Worm (Caenorhabditis elegans): ENCODE data around the gene ZK616.8.

The ZK616.8 gene

ce11 chrIV:5388477-5389065, 23.4 kb downstream of the ZK616.8 start, which contains the start of gene elo-6:
Gene elo-6, minus strand, starts transcription at chrIV:5388559.
- TF ChIP-seq unc-62 (GFP tag; optimal IDR thresholded peaks at IDR 0.05): no peak

- no peak for TF ChIP-seq unc-62 (GFP tag; optimal IDR thresholded peaks at IDR 0.05)
Measured at ce11 chrIV:5385020-5385419, 27.0 kb downstream of the ZK616.8 start, which contains the start of gene F41H10.12. Gene F41H10.12, plus strand, starts transcription at chrIV:5385320.

- TF ChIP-seq unc-62 (GFP tag; optimal IDR thresholded peaks at IDR 0.05): no peak
Measured at ce11 chrIV:5382609-5383008, 29.4 kb downstream of the ZK616.8 start, which contains the start of gene F41H10.1. Gene F41H10.1, plus strand, starts transcription at chrIV:5382909.

- TF ChIP-seq unc-62 (GFP tag; optimal IDR thresholded peaks at IDR 0.05): no peak
Measured at ce11 chrIV:5381334-5381733, 30.7 kb downstream of the ZK616.8 start, which contains the start of gene F41H10.2. Gene F41H10.2, plus strand, starts transcription at chrIV:5381634.

- TF ChIP-seq unc-62 (GFP tag; optimal IDR thresholded peaks at IDR 0.05): no peak
Measured at ce11 chrIV:5380140-5380539, 31.9 kb downstream of the ZK616.8 start.

ce11 chrIV:5377062-5377461, 34.9 kb downstream of the ZK616.8 start, which contains the start of gene elo-5:
Gene elo-5, minus strand, starts transcription at chrIV:5377117.
- no peak for TF ChIP-seq unc-62 (GFP tag; optimal IDR thresholded peaks at IDR 0.05)

ce11 chrIV:5374946-5375345, 37.0 kb downstream of the ZK616.8 start:
- no peak for TF ChIP-seq unc-62 (GFP tag; optimal IDR thresholded peaks at IDR 0.05)

ce11 chrIV:5374321-5374720, 37.7 kb downstream of the ZK616.8 start:
- no peak for TF ChIP-seq unc-62 (GFP tag; optimal IDR thresholded peaks at IDR 0.05)

ce11 chrIV:5370914-5371313, 41.1 kb downstream of the ZK616.8 start:
- no peak for TF ChIP-seq unc-62 (GFP tag; optimal IDR thresholded peaks at IDR 0.05)

ce11 chrIV:5369414-5369813, 42.6 kb downstream of the ZK616.8 start, which contains the start of gene F41H10.3:
Gene F41H10.3, plus strand, starts transcription at chrIV:5369801.
- TF ChIP-seq unc-62 (GFP tag; optimal IDR thresholded peaks at IDR 0.05): no peak

ce11 chrIV:5368860-5369259, 43.1 kb downstream of the ZK616.8 start:
- no peak for TF ChIP-seq unc-62 (GFP tag; optimal IDR thresholded peaks at IDR 0.05)

- TF ChIP-seq unc-62 (GFP tag; optimal IDR thresholded peaks at IDR 0.05): no peak
Measured at ce11 chrIV:5367899-5368298, 44.1 kb downstream of the ZK616.8 start.

ce11 chrIV:5366567-5366966, 45.4 kb downstream of the ZK616.8 start, which contains the start of gene sand-1:
Gene sand-1, plus strand, starts transcription at chrIV:5366867.
- TF ChIP-seq unc-62 (GFP tag; optimal IDR thresholded peaks at IDR 0.05): no peak

ce11 chrIV:5364135-5364609, 47.8 kb downstream of the ZK616.8 start, which contains the start of the genes hda-6 and F41H10.4:
Gene hda-6, minus strand, starts transcription at chrIV:5364306.
Gene F41H10.4, plus strand, starts transcription at chrIV:5364559.
- no peak for TF ChIP-seq unc-62 (GFP tag; optimal IDR thresholded peaks at IDR 0.05)

Measured in whole organism, dauer.